Fruit fly (Drosophila melanogaster) Kc167 (cell line): ENCODE results near the gene Cby.

Experiments
- Myc ChIP-seq: fragments of >200 bp; optimal IDR thresholded peaks from 2 replicates; lab custom pipeline; 2017; ENCODE audit warnings: missing external identifiers
- Sin3A ChIP-seq: fragments of >200 bp; optimal IDR thresholded peaks from 2 replicates; lab custom pipeline; 2018; ENCODE audit warnings: missing external identifiers
- h ChIP-seq: fragments of >200 bp; optimal IDR thresholded peaks from 3 replicates; lab custom pipeline; 2018; ENCODE audit warnings: missing external identifiers
- insv ChIP-seq: fragments of >200 bp; optimal IDR thresholded peaks from 3 replicates; lab custom pipeline; 2018; ENCODE audit warnings: missing external identifiers
- psq ChIP-seq: fragments of >200 bp; optimal IDR thresholded peaks from 2 replicates; lab custom pipeline; 2017; ENCODE audit warnings: missing external identifiers
- ttk ChIP-seq: sonication (Bioruptor generic); optimal IDR thresholded peaks from 2 replicates; lab custom pipeline; 2017; ENCODE audit warnings: missing external identifiers

Cby gene

DNA sequence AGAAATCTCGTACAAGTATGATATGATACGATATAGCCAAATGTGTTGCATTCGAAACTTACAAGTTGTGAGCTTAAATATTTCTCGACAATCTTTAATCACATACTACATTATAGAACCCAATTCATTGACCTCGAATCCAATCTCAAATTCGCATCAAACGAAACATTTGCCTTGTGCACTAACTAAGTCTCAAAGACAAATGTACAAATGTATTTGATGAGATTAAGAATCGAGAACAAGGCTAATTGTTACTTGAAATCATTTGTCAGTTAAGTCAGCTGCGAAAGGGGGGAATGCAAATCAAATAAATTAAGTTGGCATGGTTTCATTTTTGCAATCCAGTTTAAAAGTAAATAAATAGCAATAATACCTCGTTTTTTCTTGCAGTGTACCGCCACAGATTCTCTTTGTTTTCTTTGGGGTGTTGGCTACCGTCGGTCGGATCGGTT is 29.3 kb upstream of the Cby start:
- TF ChIP-seq h (lab: Kevin White, UChicago) (no peak), Sin3A (no peak), ttk (lab: Kevin White, UChicago) (no peak)

DNA sequence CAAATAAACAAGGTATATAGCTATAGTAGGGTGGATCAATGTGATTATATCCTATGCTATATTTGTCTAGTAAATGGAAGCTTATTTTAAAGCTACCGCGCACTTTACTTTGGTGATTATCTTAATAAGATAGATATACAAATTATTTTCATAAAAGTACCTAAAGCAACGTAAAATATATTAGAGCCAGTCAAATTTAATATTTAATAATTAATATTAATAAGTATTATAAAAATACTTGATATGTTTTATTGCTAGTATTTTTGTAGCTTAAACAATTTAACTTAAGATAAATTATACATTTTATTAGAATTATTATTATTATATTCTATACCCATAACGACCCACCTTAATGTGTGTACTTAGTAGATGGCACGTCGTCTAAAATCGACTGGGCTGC is 28.2 kb upstream of the Cby start:
- TF ChIP-seq Sin3A (no peak), Myc (no peak)

DNA sequence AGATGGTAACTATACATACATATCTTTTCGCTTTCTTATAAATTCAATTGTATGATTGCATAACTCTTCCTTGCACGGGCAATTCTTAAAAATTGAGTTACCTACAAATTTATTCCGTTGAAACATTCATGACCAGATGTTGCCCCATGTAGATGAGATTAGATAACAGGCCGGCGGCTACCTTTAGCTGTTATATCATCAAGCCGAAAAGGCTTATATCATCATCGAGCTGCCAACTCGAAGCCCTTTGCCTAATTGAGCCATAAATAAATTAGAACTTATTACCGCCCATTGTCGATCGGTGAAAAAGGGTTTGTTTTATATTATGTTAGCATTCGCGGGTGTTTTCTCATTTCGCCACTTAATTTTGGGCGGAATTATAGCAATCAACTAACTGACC is 27.4 kb upstream of the Cby start:
- TF ChIP-seq ttk (lab: Kevin White, UChicago): no peak
- TF ChIP-seq h (lab: Kevin White, UChicago): no peak
- no peak for TF ChIP-seq Myc
- no peak for TF ChIP-seq psq (lab: Kevin White, UChicago)
- TF ChIP-seq Sin3A: no peak
- no peak for TF ChIP-seq insv (lab: Kevin White, UChicago)

DNA sequence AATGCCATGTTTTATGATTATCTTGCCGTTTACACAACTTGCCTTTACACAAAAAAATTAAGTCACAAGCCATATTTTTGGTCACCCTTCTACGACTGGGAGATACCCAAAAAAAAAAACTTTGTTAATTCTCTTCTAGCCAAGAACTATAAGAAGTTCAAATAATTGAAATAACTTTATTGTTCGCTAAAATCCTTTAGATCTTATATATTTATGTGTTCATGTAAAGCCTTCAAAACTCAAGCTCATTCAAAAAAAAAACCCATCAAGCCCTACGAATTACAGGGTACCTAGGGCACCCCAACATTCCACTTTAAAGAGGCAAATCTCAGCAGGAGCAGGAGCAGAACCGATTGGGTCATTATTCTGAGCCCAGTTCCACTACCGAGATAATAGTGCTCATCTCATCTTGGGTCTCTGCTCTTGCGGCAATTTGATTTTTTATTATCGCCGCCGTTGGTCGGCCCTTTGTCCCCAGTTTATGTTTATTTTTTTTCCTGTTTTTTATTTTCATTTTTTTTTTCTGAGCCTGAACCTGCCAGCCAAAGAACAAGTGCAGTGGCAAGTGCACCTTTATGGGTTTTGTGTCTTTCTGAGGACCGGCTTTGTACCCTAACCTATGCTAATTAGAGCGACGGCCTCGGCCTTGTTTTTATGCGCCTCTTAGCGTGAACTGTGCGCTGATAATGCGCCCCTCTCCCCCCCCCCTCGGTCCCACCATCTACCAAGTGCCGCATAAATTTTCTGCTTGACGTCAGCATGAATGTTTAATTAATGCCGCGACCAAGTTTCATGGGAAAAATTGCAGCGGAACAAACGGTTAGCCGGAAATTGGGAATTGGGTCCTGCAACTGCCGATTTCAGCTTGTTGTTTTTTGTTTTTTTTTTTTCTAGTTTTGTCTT is 26.1 kb upstream of the Cby start:
- TF ChIP-seq Sin3A: no peak
- TF ChIP-seq h (lab: Kevin White, UChicago): no peak
- no peak for TF ChIP-seq psq (lab: Kevin White, UChicago)
- TF ChIP-seq Myc: no peak
- no peak for TF ChIP-seq insv (lab: Kevin White, UChicago)
- TF ChIP-seq ttk (lab: Kevin White, UChicago): no peak

DNA sequence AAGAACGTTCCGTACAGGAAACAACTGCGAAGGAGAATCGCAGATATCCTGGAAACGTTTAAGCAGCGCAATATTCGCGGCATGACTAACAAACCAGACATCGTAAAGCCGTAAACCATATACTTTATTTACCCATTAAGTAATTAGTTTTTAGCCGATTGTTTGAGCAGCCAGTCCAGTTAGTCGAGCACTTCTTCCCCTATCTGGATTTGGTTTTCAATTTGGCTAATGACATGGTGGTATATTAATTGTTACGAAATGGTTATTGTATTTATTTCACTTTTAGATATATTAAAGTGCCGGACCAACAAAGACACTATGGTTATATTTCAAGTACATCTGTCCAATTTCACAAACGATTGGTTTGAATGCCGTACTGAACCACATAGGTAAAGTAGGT is 24.1 kb upstream of the Cby start, which contains the start of gene Gr93b:
Gene Gr93b (minus strand): TSS at position 101 of the 400 bp plus-strand sequence.
- TF ChIP-seq h (lab: Kevin White, UChicago) (no peak), psq (lab: Kevin White, UChicago) (no peak), Myc (no peak), ttk (lab: Kevin White, UChicago) (no peak), Sin3A (no peak), insv (lab: Kevin White, UChicago) (no peak)

DNA sequence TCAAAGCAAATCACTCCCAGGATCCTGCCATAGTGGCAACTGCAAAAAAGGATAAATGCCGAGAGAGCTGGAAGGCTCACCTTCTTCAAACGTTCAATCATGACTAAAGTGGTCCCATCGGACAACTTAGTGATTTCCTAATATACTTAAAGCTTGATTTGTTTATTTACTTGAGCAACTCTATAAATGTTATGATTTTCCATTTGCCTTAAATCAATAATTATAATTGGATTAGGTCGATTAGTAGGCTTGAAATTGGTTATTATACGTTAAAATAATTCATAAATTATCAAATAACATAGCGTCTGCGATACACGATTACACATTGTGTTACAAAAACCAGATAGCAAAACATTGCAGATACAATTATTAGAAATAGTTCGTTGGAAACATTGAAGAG is 22.6 kb upstream of the Cby start, which contains the start of gene Gr93c:
Gene Gr93c (minus strand): TSS at position 101 of the 400 bp plus-strand sequence.
- TF ChIP-seq Myc: no peak
- no peak for TF ChIP-seq h (lab: Kevin White, UChicago)
- TF ChIP-seq Sin3A: no peak
- no peak for TF ChIP-seq psq (lab: Kevin White, UChicago)
- TF ChIP-seq insv (lab: Kevin White, UChicago): no peak
- no peak for TF ChIP-seq ttk (lab: Kevin White, UChicago)

DNA sequence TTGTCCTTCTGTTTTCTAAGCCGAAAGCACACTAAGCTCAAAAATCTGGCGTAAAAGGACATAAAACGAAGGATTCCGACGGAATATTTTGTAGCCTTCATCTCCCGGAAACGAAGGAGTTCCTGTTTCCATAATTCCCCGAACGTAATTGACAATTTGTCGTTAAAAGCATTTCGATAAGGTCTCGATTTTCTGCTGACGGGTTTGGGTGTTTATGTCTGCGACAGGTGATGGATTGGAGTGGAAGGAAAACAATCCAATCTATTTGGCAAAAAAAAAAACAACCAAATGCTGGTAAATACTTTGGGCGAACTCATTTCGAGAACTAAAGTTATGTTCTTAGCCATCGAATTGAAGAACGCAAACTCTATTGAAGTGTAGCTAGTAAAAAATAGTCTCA is 21.2 kb upstream of the Cby start, which contains the start of gene Gr93d:
Gene Gr93d (minus strand): TSS at position 101 of the 400 bp plus-strand sequence.
- TF ChIP-seq ttk (lab: Kevin White, UChicago) (no peak), Myc (no peak), h (lab: Kevin White, UChicago) (no peak), insv (lab: Kevin White, UChicago) (no peak), psq (lab: Kevin White, UChicago) (no peak), Sin3A (no peak)

DNA sequence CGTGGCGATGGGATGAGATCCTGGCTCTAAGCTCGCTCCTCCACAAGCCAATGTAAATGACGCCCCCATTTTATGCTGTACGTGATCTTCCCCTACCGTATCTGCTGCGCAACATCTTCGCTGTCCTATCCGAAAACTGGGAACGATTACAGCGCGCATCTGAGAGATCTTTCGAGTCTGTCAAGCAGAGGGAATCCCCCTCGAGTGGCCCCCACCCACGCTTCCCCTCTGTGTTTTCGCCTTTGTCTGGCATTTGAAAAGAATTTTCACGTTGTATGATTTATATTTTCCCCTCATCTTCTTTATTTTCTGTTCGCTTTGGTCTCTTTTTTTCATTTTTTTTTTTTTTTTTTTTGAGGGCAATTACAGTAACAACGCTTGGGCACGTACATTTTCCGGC is 20.4 kb upstream of the Cby start:
- TF ChIP-seq insv (lab: Kevin White, UChicago) (no peak), h (lab: Kevin White, UChicago) (no peak), psq (lab: Kevin White, UChicago) (no peak), Sin3A (no peak), ttk (lab: Kevin White, UChicago) (no peak), Myc (no peak)

DNA sequence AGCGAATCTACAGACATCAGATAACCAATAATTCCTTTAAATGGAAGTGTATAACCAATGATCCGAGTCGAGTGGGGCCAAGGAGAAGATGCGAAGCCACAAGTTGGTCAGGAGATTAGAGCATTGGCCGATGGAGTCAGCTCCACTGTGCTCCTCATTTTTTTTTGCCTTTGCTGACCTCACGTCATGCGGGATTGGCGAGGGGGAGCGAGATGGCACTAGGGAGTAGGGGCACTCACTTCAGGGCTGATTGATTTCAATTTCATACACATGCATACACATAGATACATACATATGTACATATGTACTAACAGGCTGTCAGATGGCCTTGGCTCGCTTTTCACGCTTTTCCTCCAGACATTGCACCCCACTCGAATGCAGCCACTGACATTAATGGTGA is 19.5 kb upstream of the Cby start:
- TF ChIP-seq insv (lab: Kevin White, UChicago) (no peak), ttk (lab: Kevin White, UChicago) (no peak), Myc (no peak), h (lab: Kevin White, UChicago) (no peak), Sin3A (no peak), psq (lab: Kevin White, UChicago) (no peak)

DNA sequence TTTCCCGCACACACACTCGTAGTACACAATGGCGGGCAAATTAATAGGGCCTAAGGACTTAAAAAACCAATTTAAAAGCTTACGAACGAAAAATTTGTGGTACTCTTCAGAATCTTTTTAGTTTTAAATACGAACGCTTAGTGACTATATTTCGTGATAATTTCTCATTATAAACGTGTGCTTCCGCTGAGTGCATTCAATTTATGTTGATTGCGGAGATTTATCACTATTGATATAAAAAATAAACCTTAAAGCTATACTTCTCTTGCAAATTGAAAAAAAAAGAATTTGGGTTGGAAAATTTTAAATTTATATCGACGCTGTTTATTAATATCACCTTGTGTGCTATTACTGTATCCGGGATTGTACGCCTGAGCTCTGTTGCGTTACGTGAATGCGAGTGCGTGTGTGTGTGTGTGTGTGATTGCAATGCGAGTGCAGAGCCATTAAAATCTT is 18.8 kb upstream of the Cby start:
- no peak for TF ChIP-seq ttk (lab: Kevin White, UChicago)
- no peak for TF ChIP-seq Myc
- no peak for TF ChIP-seq psq (lab: Kevin White, UChicago)
- no peak for TF ChIP-seq h (lab: Kevin White, UChicago)
- no peak for TF ChIP-seq Sin3A
- TF ChIP-seq insv (lab: Kevin White, UChicago): no peak

DNA sequence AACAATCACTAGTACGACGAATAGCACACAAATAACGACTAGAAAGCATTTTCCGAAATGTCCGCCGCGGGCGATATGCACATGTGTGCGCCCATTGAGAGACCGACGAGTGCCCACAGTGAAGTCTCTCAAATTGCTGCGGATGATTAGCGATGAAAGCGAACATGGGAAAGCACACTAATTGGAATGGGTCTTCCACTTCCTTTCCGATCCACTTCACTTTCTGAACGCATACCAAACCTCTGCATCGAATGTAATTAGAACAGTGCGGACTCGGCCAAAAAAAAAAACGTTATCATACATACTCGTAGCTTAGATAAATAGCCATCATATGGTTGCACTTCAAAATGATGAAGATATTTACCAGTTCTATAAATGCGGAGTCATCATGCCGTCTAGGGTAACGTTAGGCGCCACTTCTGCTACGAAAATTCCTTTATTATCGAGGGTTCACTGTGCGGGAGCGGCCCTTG is 17.8 kb upstream of the Cby start:
- TF ChIP-seq h (lab: Kevin White, UChicago) (no peak), Myc (no peak)

DNA sequence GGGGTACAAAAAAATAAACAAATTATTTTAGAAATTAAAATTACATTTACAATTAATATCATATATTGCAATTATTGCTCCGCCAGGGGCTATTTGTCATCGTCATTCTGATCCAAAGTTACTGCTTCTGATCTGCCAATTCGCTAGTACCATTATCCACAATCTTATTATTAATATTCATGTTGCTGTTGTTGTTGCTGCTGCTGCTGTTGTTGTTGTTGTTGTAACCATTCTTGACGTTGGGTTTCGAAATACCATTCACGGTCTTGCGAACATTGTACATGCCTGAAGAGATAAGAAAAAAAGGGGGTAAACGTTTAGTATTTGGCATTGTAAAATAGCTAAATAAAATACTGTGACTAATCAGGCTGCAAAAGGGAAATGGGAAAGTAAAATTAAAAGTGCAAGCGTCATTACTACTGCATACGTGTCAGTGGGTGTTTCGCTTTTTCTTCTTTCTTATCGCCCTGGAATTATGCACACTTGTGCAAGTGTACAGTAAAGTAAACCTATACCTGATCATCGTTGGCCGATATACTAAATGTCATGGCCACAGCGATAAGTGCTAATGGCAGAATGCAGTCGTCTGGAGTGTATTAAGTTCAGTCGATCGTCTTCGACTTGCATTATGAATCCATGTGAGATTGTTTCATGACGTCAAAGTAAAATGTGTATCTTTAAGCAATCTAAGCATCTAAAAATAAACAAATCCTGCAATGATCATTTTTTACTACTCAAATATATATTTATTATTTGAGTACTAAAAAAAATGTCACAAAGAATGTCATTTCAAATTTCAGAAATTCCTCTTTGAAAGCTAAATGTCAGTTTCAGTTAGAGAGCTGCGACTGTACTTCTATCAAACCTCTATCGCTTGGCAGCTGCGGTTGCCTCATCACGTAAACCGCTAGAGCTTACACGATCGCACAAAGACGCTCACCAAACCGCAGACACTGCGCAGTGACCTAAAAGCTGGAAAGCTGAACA is 15.9 kb upstream of the Cby start:
- TF ChIP-seq psq (lab: Kevin White, UChicago): no peak
- no peak for TF ChIP-seq h (lab: Kevin White, UChicago)
- TF ChIP-seq Myc: no peak
- TF ChIP-seq Sin3A: no peak
- TF ChIP-seq ttk (lab: Kevin White, UChicago): no peak
- TF ChIP-seq insv (lab: Kevin White, UChicago): no peak
